Worm (Caenorhabditis elegans): ENCODE measurements around the gene C37C3.9.

DNA sequence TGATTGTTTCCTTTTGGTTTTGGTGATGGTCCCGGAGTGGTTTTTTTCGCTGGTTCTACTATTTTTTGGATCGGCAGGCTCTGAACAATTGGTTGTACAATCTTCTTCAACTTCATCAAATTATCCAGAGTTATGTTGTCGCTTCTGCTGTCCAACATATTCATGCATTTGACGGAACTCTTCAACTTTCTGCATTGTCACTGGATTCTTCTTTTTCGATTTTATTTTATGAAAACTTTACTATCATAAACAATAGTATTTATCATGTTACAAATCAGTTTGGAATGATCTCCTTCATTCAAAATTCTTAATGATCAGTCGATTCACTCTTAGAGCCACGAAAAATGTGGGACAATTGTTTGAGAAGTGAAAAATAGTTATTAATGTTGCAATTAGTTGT, 2.4 kb downstream of the C37C3.9 start:
- TF ChIP-seq skn-1 (tag; optimal IDR thresholded peaks at IDR 0.05) = no peak
- no peak for TF ChIP-seq snpc-4 (tag; optimal IDR thresholded peaks at IDR 0.05)
- TF ChIP-seq elt-3 (tag; optimal IDR thresholded peaks at IDR 0.05) = no peak
- TF ChIP-seq nhr-25 (tag; optimal IDR thresholded peaks at IDR 0.05) = no peak
- TF ChIP-seq unc-62 (GFP tag; optimal IDR thresholded peaks at IDR 0.05) = no peak
